Worm (Caenorhabditis elegans): ENCODE data around the gene rop-1.
A peak's percentile ranks its signal among the peaks of the same experiment; 100 is the strongest.

rop-1 gene

ce11 chrV:10273837-10274236 lies 19.0 kb upstream of the rop-1 start:
- no peak for TF ChIP-seq W03F9.2 (tag; optimal IDR thresholded peaks at IDR 0.05)
- no peak for TF ChIP-seq dao-5 (tag; optimal IDR thresholded peaks at IDR 0.05)
- peak; percentile 46 for TF ChIP-seq him-1 (tag; optimal IDR thresholded peaks at IDR 0.05)

DNA sequence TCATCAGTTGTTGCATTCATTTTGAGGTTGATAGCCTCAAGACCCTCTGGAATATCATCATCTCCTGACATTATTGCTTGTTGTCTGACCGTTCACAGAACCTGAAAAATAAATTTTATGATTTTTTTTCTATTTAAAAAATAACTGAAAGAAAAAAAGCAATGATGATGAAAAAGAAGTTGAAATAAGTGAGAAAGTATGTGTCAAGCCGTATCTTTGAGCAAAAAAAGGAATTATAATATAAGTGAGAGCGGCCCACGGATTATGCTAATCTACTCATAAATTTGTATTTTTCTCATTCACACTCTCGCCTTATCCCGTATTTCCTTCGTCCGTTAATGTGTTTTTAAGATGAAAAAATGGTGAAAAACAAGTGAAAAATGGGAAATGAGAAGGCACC lies 15.4 kb upstream of the rop-1 start, which contains the start of gene ric-4:
Gene ric-4, minus strand, starts transcription at position 101 of the 400 bp plus-strand sequence.
- TF ChIP-seq W03F9.2 (tag; optimal IDR thresholded peaks at IDR 0.05) (no peak), him-1 (tag; optimal IDR thresholded peaks at IDR 0.05) (no peak), dao-5 (tag; optimal IDR thresholded peaks at IDR 0.05) (no peak)

DNA sequence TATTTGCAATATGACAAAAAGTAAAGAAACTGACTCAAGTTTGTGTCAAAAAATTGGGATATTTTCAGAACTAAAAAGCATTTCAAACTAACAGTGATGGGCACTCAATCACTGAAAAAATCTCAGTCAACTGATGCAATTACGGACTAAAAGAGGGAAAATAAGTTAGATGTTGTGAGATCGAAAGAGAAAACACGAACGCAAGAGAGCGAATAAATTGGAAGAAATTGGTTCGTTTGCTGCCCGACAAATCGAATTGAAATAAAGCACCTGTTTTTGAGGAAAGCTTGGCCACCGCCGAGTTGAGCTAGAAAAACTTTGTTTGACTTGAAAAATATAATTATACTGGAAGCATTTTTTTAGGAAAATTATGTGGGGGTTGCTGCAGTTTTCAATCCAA lies 11.2 kb upstream of the rop-1 start:
- TF ChIP-seq dao-5 (tag; optimal IDR thresholded peaks at IDR 0.05) (no peak), W03F9.2 (tag; optimal IDR thresholded peaks at IDR 0.05) (no peak), him-1 (tag; optimal IDR thresholded peaks at IDR 0.05) (no peak)

DNA sequence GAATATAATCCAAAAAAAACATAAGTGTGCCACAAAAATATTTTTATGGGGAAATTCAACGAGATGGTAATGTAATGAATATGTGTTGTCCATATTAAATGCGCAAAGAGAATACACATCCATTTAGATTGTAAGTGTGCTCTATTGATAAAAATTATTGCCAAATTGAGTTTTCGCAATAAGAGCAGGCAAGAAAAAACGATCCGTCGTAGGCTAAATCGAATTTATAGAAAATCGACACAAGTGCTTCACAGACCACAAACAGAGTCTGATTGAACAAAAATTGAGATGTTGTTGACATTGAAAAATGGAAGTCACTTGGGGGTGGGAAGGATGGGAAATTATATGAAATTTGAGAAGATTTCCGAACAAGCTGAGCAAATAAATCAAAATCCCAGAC lies 10.2 kb upstream of the rop-1 start:
- TF ChIP-seq him-1 (tag; optimal IDR thresholded peaks at IDR 0.05) (no peak), W03F9.2 (tag; optimal IDR thresholded peaks at IDR 0.05) (no peak), dao-5 (tag; optimal IDR thresholded peaks at IDR 0.05) (no peak)

ce11 chrV:10260460-10260859 lies 5.6 kb upstream of the rop-1 start, which contains the start of gene sri-18:
Gene sri-18, minus strand, starts transcription at chrV:10260560.
- peak; percentile 15 for TF ChIP-seq him-1 (tag; optimal IDR thresholded peaks at IDR 0.05)
- no peak for TF ChIP-seq dao-5 (tag; optimal IDR thresholded peaks at IDR 0.05)

DNA sequence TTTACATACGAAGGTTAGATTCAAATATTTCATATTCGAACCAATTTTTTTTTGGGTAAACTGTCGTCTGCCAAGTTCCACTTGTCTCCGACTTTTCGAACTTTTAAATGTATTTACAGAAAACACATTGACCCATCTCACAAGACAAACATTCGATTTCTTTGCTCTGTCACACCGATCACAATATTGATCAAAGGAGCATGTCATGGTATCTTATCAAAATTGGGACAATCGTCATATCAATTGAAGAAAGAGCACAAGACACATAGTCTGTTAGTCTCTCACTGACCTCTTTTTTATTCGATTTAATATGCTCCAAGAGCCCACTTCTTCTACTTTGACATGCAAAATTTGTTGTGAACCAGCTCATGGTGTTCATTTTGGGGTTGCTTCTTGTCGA lies 1.2 kb upstream of the rop-1 start, which contains the start of gene nhr-232:
Gene nhr-232, plus strand, starts transcription at position 121 of the 400 bp plus-strand sequence.
- no peak for TF ChIP-seq dao-5 (tag; optimal IDR thresholded peaks at IDR 0.05)
- TF ChIP-seq him-1 (tag; optimal IDR thresholded peaks at IDR 0.05): no peak
- TF ChIP-seq W03F9.2 (tag; optimal IDR thresholded peaks at IDR 0.05): no peak

ce11 chrV:10252682-10253081 lies 2.2 kb downstream of the rop-1 start:
- TF ChIP-seq dao-5 (tag; optimal IDR thresholded peaks at IDR 0.05) (no peak), him-1 (tag; optimal IDR thresholded peaks at IDR 0.05) (no peak), W03F9.2 (tag; optimal IDR thresholded peaks at IDR 0.05) (no peak)

- TF ChIP-seq W03F9.2 (tag; optimal IDR thresholded peaks at IDR 0.05): no peak
- TF ChIP-seq dao-5 (tag; optimal IDR thresholded peaks at IDR 0.05): no peak
- no peak for TF ChIP-seq him-1 (tag; optimal IDR thresholded peaks at IDR 0.05)
Measured at ce11 chrV:10249515-10249914, 5.3 kb downstream of the rop-1 start.

DNA sequence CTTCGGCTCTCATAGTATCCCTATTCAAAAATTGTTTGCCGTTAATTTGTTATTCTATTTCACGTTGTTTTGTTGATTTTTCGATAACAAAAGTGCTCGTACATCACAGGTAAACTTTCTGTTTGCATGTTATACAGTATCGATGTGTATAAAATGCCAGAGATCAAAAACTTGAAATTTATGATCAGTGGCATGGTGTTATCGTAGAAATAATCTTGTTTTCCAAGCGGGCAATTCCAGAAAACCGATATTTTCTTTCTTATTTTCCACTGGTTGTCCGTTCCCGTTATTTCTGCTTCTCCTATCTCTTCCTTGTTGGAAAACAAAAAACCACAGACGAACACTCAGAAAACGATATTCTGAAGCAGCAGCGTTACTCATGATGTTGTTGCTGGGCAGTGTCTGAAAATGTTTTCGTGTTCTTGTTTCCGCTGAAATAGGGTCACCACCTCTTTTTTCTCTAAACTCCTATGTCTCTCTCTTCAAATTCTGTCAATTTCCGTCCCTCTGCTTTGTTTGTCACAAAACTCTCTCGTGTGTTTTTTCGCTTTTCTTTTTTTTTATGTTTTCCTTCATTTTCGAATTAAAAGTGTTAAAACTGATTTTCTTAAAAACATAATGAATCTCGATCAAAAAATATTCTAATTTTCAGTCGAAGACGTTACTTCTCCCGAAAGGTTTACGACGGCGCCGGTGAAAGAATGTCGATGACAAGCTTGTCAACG lies 6.4 kb downstream of the rop-1 start, which contains the start of gene akt-1:
Gene akt-1, plus strand, starts transcription at position 651 of the 725 bp plus-strand sequence.
- TF ChIP-seq W03F9.2 (tag; optimal IDR thresholded peaks at IDR 0.05) (no peak), dao-5 (tag; optimal IDR thresholded peaks at IDR 0.05) (no peak)

DNA sequence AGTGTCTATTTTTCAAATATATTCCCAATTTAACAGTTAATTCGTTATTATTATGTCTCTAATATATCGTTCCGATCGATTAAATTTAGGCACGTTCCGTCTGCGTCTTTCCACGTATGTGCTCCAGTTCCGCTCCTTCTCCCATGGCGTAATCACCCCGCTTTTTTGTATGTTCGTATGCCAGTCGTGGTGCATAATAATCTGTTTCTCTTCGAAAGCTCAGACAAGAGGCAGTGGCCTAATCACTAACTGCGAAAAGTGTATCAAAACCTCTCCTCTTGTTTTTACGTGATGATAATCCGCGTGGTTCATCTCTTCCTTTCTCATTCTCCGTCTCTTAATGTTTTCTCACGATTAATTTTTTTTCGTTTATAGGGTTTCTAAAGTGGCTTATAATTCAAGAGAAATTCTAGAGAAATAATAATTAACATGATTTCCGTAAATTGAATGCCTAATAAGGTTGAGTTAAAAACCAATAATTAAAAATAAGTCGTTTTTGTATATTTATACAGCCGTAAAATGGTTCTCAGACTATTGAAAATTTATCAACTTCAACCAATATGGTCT lies 7.1 kb downstream of the rop-1 start:
- TF ChIP-seq W03F9.2 (tag; optimal IDR thresholded peaks at IDR 0.05) (no peak), him-1 (tag; optimal IDR thresholded peaks at IDR 0.05) (no peak), dao-5 (tag; optimal IDR thresholded peaks at IDR 0.05) (no peak)

ce11 chrV:10246967-10247366 lies 7.9 kb downstream of the rop-1 start:
- TF ChIP-seq dao-5 (tag; optimal IDR thresholded peaks at IDR 0.05) (no peak), W03F9.2 (tag; optimal IDR thresholded peaks at IDR 0.05) (no peak)

ce11 chrV:10246443-10246885 lies 8.4 kb downstream of the rop-1 start:
- TF ChIP-seq him-1 (tag; optimal IDR thresholded peaks at IDR 0.05) (no peak), W03F9.2 (tag; optimal IDR thresholded peaks at IDR 0.05) (no peak), dao-5 (tag; optimal IDR thresholded peaks at IDR 0.05) (no peak)

ce11 chrV:10245615-10246014 lies 9.2 kb downstream of the rop-1 start:
- TF ChIP-seq W03F9.2 (tag; optimal IDR thresholded peaks at IDR 0.05) (no peak), dao-5 (tag; optimal IDR thresholded peaks at IDR 0.05) (no peak)

DNA sequence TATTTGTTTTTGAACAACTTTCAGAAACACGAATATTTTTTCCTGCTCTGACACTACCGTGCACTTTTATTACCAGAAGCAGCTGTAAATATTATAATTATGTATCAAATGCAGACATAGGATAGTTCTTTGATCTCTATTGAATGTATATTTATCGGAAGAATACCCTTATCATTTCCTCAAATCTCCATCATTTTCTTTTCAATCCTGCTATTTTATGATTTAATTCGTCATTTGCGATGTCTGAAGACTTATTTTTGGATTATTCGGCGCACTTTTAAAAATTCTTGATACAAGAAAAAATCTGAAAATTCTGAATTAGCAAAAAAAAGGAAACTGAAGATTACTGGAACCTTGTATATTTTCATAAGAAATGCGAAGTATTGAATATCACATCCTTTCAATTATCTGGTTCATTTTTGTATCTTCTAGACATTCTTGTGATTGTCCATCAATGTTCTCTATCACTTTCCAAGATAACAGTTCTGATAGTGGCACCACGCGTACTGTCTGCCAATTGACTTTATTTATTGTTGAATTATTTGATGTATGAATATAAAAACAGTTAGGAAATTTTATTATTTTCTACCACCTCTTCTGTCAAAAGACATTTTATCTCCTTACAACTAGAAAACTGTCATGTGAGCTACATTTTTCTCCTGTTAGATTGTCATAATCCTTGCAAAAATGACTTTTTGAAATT lies 10.7 kb downstream of the rop-1 start:
- TF ChIP-seq W03F9.2 (tag; optimal IDR thresholded peaks at IDR 0.05) (no peak), him-1 (tag; optimal IDR thresholded peaks at IDR 0.05) (no peak), dao-5 (tag; optimal IDR thresholded peaks at IDR 0.05) (no peak)
